Fruit fly (Drosophila melanogaster) ovary, adult (tissue): Measurements from ENCODE around the gene Ldsdh1.

Experiments used
- CG17801 ChIP-seq: fragments of 200-800 bp; optimal IDR thresholded peaks from 2 replicates; lab custom pipeline; 2019; ENCODE audit warnings: missing biosample characterization, mild to moderate bottlenecking, missing genetic modification characterization, moderate library complexity; ENCODE audit not compliant: partially characterized antibody

The Ldsdh1 gene

DNA sequence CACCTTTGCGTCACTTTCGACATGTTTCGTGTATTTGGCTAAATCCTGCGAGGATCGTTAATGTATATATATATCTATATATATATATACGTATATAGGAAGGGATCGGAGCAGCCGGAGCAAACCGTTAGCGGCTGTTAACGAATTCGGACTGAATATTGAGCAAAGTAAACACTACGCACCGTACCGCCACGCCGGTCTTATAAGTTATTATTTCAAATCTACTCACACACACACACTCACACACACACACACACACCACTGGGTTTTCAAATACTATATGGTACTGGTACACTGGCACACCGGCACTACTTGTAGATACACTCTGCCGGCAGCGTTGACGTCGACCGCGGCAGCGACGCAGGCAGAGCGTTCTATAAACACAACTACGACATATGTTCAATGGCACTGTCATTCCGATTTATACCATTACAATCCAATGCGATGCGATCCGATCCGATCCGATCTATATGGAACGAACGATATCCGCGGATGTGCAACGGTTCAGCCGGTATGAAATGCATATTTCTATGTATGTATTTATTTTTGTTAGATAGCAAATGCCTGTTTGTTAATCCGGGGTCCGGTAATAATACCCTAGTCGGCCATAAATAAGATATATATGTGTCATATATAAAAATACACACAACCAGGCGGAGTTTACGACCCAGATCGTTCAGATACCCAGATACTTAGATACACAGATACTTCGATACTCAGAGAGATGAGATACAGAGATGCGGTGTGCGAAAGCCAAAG is at the start of gene Ldsdh1:
Gene Ldsdh1 (minus strand): TSS at position 179 of the 759 bp plus-strand sequence.
- no peak for TF ChIP-seq CG17801 (GFP tag; lab: Kevin White, UChicago)

DNA sequence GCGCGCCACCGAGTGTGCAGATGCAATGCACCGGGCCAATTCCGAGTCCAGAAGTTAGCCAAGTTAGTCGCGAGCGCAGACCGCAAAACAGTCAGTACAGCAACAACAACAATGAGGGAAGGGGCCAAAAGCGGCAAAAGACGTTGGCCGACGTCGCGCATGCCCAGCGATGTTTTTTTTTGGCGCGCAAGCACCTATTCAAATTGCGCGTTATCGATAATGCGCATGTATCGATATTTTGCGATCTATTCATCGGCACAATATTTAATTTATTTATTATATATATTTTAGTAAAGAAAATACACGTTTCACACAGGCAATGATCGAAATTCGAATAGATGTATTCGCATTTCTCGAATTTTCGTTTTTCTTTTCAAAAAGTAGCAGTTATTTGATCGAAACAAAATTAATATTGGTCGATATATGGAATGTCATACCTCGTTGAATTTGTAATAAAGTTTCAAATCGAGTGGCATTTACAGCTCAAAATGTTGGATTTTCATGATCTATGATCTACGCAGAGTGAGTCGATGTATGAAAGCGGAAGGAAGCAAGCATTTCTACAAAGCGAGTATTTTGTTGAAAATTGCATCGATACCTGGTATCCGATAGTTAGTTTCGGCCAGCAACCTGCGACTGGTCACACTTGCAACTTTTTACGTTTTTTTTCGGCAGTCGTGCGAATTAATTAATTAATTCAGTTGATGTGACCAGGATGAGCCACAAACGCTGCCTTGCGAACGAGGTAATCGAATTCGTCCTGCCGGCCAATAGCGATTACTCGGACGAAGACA is 48.0 kb upstream of the Ldsdh1 start, which contains the start of gene CG2116:
Gene CG2116 (plus strand): TSS at position 609 of the 794 bp plus-strand sequence.
- TF ChIP-seq CG17801 (GFP tag; lab: Kevin White, UChicago), result peak; percentile 40

DNA sequence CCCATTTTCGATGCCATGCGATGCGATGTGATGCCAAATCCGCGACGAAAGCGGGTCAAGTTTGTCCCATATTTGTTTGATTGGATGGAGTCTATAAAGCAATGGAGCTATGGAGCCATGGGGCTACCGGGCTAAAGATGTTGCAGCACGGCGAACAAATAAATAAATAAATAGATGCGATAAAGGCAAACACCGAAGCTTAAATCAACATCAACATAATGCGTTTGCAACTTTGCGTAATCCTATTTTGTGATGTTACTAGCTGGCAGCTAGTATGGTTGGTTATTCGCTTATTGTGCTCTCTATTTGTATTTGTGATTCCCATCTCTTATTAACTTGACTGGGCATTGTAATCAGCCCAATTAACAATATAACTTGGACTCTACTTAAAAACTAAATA is 46.7 kb upstream of the Ldsdh1 start:
- no peak for TF ChIP-seq CG17801 (GFP tag; lab: Kevin White, UChicago)

DNA sequence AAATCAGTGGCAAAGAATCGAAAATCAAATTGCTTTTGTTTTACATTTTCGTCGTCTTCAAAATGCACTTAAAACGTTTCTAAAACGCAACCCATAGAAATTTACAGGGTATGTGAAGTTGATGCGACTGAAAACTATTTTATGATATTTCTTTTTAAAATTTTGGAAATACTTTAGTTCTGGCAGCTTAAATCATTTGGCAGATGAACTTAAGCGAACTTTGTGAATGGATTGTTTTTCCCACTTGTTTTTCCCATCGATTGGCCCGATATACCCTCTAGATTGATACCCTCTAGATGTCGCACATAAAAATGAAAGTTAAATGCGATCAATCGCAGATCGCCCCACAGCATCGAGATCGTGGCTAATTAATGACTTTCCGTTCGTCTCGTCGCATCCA is 44.7 kb upstream of the Ldsdh1 start:
- no peak for TF ChIP-seq CG17801 (GFP tag; lab: Kevin White, UChicago)

DNA sequence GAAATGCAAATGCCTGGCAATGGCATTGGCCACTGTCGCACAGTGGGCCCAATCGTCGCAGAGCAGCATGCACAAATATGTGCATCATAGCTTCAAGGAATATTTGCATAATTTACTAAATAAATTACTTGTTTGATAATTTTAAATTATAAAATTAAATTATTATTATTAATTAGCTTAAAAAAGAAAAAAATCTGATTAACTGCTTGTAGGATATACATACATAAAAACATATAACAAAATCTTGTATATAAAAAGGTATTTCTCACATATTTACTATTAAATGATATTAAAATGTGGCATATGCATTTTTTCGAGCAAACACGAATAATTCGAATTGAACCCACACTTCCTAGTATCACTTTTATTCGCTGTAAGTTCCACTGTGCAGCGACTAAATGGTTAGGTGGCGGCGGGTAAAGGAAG is 43.8 kb upstream of the Ldsdh1 start:
- no peak for TF ChIP-seq CG17801 (GFP tag; lab: Kevin White, UChicago)

DNA sequence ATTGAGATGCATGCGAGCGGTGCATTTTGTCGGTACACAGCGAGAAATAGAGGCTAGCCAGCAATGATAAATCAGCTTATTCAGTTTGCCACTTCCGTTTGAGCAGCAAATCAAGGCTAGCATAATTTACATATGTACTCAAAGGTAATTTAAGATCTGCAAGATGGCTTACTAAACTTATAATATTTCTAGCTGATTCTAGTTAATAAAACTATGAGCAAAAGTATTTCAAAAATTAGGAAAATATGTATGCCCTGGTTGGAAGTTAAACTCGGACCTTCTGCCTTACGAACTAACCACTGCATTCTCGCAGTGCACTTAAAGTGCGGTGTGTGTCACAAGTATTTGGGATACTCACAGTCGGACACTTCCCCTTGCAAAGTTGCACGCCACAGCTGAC is 41.4 kb upstream of the Ldsdh1 start:
- no peak for TF ChIP-seq CG17801 (GFP tag; lab: Kevin White, UChicago)

DNA sequence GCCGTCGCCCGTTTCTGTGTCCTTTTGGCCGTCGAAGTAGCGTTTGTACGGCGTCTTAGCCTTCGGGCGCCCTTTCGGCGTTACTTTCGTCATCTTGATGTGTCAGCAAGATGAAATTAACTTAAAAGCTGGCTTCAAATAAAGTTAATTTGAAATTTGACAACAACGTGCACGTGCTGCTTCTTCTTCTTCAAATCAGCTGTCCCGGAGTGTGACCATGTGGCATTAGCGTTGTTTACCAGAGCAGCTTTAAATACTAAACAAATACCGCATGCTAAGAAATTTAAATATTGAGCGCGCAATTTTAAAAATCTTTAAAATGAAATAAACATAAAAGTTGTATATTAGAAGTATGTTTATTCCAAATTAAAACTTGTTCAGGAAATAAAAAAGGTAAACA is 39.5 kb upstream of the Ldsdh1 start, which contains the start of gene CG2260:
Gene CG2260 (minus strand): TSS at position 209 of the 400 bp plus-strand sequence.
- TF ChIP-seq CG17801 (GFP tag; lab: Kevin White, UChicago), result peak; percentile 19

DNA sequence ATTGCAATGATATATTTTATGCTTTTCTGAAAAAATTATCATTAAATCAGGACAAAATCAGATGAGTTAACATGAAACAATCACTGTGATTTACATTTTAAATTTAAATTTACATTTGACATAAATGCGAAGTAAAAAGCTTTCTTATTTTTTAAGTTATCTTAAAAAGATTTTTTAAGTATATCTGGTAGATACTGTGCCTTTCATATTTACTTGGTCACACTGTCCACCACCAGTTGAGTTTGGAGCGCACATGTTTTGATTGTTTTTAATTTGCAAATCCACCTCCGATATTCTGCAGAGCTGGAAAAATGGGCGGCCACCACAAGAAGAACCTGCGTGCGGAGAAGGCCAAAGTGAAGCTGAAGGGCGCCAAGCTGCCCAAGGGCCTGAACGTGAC is 35.4 kb upstream of the Ldsdh1 start, which contains the start of gene CG1575:
Gene CG1575 (plus strand): TSS at position 200 of the 400 bp plus-strand sequence.
- no peak for TF ChIP-seq CG17801 (GFP tag; lab: Kevin White, UChicago)

DNA sequence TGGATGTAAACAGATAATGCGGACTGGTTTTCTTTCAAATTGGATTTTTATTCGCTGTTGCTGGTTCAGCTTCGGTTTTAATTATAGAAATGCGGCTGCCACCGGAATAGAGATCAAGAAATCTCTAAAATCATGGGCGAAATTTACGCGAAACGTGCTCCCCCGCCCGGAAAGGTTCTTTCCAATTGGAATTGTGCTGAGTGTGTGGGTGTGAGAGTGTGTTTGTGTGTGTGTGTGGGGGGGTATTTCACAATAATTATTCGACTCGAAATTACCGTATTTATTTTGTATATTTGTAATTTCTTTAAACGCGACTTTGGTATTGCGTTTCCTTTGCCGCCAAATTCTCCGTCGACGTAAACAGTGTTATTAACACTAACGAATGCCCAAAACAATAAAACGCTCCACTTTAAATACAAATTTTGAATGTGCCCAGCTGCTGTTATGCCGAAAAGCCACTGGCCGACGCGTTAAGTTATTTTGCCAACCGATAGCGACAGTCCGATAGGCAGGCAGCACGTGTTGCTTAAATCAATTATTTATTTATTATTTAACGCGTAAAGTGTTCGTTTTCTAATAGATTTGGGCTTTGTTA is 34.4 kb upstream of the Ldsdh1 start, which contains the start of gene Gclc:
Gene Gclc (minus strand): TSS at position 431 of the 595 bp plus-strand sequence.
- TF ChIP-seq CG17801 (GFP tag; lab: Kevin White, UChicago), result no peak

DNA sequence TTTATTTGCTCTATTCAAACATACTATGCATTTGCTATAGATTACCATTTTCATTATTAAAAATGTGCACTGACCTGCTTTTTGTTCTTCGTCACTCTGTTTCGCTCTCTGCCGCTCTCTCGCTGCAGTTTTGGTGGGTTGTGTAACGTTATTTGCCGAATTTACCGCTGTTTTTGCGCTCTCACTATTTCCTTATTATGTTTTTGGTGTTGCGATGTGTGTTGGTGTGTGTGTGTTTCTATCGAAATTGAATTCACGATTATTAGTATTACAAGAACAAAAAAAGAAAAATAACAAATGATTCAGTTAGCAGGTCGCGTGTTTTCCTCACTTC is 33.9 kb upstream of the Ldsdh1 start:
- no peak for TF ChIP-seq CG17801 (GFP tag; lab: Kevin White, UChicago)

DNA sequence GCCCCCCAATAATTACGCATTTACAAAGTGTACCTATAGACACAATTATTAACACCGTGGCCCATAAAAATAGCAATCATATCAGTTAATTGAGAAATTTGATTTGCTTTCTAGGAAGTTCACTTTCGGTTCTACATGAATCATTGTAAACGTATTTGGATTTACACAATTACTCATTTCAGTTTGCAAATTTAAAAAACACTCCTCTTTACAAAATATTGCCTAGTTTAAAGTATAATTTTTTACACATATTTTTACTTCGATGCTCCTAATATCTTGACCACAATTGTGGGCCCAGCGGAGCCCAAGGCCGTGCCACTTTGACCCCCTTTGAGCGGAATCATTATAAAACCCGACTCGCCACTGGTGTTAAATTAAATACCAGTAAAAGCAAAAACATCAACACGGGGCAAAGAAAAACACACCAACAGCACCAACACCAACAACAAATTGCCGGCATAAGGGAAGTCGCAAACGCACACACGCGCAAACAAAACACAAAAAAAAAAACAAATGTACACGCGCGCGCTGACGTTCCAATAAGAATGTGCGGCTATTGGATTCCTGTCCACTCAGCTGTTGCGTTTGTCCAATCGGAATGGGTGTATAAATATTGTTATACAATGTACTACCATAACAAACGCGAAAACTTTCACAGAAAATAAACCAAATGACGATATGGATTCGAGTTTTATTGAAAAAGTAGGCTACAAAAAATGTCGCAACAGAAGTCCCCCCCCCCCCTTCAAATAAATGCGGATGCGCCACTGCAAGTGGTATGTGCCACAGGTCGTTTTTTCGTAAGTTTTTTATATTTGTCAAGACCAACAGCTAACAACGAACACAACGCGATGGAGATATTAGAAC is 33.3 kb upstream of the Ldsdh1 start:
- TF ChIP-seq CG17801 (GFP tag; lab: Kevin White, UChicago), result peak; percentile 72

DNA sequence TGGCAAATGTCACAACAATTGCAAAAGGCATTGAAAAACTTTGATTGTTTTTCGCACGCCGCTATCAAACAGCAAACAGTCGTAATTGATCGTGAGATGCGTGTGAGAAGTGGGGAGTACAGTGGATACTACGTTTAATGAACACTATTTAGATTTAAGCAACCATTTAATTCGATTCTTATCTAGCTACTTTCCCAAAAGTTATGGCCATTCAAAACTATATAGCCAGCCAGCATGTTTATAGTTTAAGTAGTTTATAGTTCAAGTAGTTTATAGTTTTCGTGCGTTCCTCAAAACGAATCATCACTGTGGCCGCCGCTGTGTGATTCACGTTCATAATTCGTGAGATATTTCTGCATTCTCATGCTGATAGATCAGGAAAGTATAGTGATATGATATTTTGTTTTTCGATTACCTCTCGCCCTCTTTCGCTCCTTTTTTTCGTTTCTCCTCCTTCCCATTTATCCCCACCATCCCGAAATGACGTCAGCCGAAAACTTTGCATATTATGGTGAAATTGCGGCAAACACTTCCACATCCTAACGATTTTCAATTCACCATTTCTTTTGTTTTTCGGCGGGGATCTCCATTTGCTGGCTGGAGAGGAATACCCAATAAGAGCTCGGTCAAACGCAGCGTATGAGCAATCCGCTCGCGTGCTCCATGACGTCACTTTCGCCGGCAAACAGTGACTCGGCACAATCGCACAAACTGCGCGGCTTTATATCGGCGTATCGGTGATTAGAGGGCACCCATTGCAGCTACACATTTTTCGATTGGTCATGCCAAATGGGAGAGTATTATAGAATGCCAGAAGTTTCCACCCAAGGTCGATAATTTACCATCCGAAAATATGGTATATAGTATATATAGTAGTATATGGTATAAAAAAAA is 32.2 kb upstream of the Ldsdh1 start:
- TF ChIP-seq CG17801 (GFP tag; lab: Kevin White, UChicago), result peak; percentile 61

DNA sequence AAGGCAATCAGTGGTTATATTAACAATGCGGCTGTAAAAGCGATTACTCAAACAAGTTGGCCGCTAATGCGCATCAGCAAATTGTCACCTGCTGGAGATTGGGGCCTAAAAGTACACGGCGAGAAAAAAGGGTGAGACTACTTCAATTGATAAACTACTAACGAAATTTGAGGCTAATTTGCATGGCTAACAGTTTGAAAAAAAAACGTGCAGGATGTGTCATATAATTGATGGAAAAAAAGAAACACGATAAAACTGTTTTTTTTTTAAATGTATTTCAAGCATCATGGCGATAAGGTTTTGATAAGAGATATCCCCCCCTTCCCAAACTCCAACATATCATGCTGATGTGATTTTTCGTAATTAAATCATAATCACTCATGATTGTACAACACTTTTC is 31.3 kb upstream of the Ldsdh1 start:
- no peak for TF ChIP-seq CG17801 (GFP tag; lab: Kevin White, UChicago)
